Worm (Caenorhabditis elegans): ENCODE results near the gene nhr-63.

- TF ChIP-seq elt-1 (tag; optimal IDR thresholded peaks at IDR 0.05), result no peak
- TF ChIP-seq lin-11 (tag; optimal IDR thresholded peaks at IDR 0.05), result no peak
- no peak for TF ChIP-seq R02D3.7 (tag; optimal IDR thresholded peaks at IDR 0.05)
- TF ChIP-seq unc-62 (GFP tag; optimal IDR thresholded peaks at IDR 0.05), result no peak
- no peak for TF ChIP-seq sma-9 (GFP tag; optimal IDR thresholded peaks at IDR 0.05)
- TF ChIP-seq sma-9 (tag; optimal IDR thresholded peaks at IDR 0.05), result no peak
- no peak for TF ChIP-seq elt-3 (tag; optimal IDR thresholded peaks at IDR 0.05)
- no peak for TF ChIP-seq lin-39 (tag; optimal IDR thresholded peaks at IDR 0.05)
- TF ChIP-seq F13H6.1 (tag; optimal IDR thresholded peaks at IDR 0.05), result no peak
- TF ChIP-seq sem-4 (tag; optimal IDR thresholded peaks at IDR 0.05), result no peak
- TF ChIP-seq snpc-4 (tag; optimal IDR thresholded peaks at IDR 0.05), result no peak
- TF ChIP-seq nhr-23 (tag; optimal IDR thresholded peaks at IDR 0.05), result no peak
These were observed 26.5 kb upstream of the nhr-63 start, which contains the start of gene clec-232 for ce11 chrV:15975845-15976244.
